Fruit fly (Drosophila melanogaster): ENCODE data around the gene CG14621.

- TF ChIP-seq CG17806 (tag; optimal IDR thresholded peaks at IDR 0.05) (no peak), CG12605 (GFP tag; IDR thresholded peaks at IDR 0.05) (no peak), CG13204 (GFP tag; optimal IDR thresholded peaks at IDR 0.05) (no peak), CG9948 (tag; optimal IDR thresholded peaks at IDR 0.05) (no peak), CG15710 (tag; optimal IDR thresholded peaks at IDR 0.05) (no peak), Pif1B (GFP tag; optimal IDR thresholded peaks at IDR 0.05) (no peak)
These were observed 36.6 kb downstream of the CG14621 start for dm6 chrX:22480612-22481011.

Data from whole organism, pupa.